Worm (Caenorhabditis elegans) whole organism, L2 larva: ENCODE data around the gene C44H4.8.

Experiments
- ama-1 ChIP-seq: fragments of 150-350 bp; optimal IDR thresholded peaks from 2 replicates; lab custom pipeline; 2018; ENCODE audit warnings: inconsistent platforms
- crh-2 ChIP-seq: sonication (generic microtip); optimal IDR thresholded peaks from 2 replicates; lab custom pipeline; 2017; ENCODE audit warnings: missing biosample characterization, missing genetic modification characterization
- elt-3 ChIP-seq: sonication (generic microtip); optimal IDR thresholded peaks from 2 replicates; lab custom pipeline; 2017; ENCODE audit warnings: missing biosample characterization, missing genetic modification characterization
- nhr-12 ChIP-seq: fragments of 150-350 bp; optimal IDR thresholded peaks from 2 replicates; lab custom pipeline; 2014; ENCODE audit warnings: missing biosample characterization, missing genetic modification characterization
- nhr-237 ChIP-seq: fragments of 150-350 bp; optimal IDR thresholded peaks from 2 replicates; lab custom pipeline; 2014; ENCODE audit warnings: missing biosample characterization, missing genetic modification characterization
- peb-1 ChIP-seq: fragments of 150-350 bp; optimal IDR thresholded peaks from 2 replicates; lab custom pipeline; 2014; ENCODE audit warnings: missing biosample characterization, missing genetic modification characterization
- skn-1 ChIP-seq: sonication (generic microtip); optimal IDR thresholded peaks from 2 replicates; lab custom pipeline; 2017; ENCODE audit warnings: missing biosample characterization, missing genetic modification characterization
- unc-62 ChIP-seq: fragments of 150-350 bp; optimal IDR thresholded peaks from 2 replicates; lab custom pipeline; 2014; ENCODE audit warnings: missing biosample characterization, missing genetic modification reagents, missing genetic modification characterization
- zag-1 ChIP-seq: fragments of 150-350 bp; optimal IDR thresholded peaks from 2 replicates; lab custom pipeline; 2014; ENCODE audit warnings: missing biosample characterization, missing genetic modification characterization
- ztf-11 ChIP-seq: sonication (generic microtip); optimal IDR thresholded peaks from 2 replicates; lab custom pipeline; 2017; ENCODE audit warnings: missing biosample characterization, missing genetic modification characterization

DNA sequence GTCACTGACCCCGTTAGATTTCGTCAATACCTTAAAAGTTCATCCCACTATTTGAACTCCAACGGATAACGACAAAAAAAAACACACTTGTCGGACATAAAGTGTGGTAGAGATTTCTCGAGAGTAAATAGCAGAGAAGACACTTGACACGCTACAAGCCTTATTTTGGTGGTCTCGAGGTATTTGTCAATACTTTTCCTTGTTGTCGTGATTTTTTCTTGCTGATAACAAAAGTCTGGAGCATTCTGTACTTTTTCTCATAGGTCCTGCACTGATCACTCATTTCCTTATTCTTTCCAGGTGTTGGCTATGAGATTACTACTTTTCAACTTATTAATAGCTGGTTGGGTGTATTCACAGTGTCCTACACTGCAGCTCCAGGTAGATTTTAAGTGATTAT lies 22.5 kb upstream of the C44H4.8 start, which contains the start of gene lron-1:
- TF ChIP-seq ztf-11 = no peak
- no peak for TF ChIP-seq nhr-12 (tag; lab: Kevin White, UChicago)
- no peak for TF ChIP-seq zag-1
- TF ChIP-seq peb-1 (tag; lab: Kevin White, UChicago) = no peak
- TF ChIP-seq ama-1 (lab: Kevin White, UChicago) = no peak
- no peak for TF ChIP-seq elt-3 (tag; lab: Kevin White, UChicago)
- no peak for TF ChIP-seq skn-1 (tag; lab: Kevin White, UChicago)
- TF ChIP-seq unc-62 (GFP tag; lab: Kevin White, UChicago) = no peak
- TF ChIP-seq crh-2 (tag; lab: Kevin White, UChicago) = no peak
- no peak for TF ChIP-seq nhr-237 (tag; lab: Kevin White, UChicago)
